Fruit fly (Drosophila melanogaster) ovary, adult (tissue): ENCODE measurements around the gene CG14635.

Source experiments
- CG17801 ChIP-seq: fragments of 200-800 bp; optimal IDR thresholded peaks from 2 replicates; lab custom pipeline; 2019; ENCODE audit warnings: missing biosample characterization, mild to moderate bottlenecking, missing genetic modification characterization, moderate library complexity; ENCODE audit not compliant: partially characterized antibody

CG14635 gene

DNA sequence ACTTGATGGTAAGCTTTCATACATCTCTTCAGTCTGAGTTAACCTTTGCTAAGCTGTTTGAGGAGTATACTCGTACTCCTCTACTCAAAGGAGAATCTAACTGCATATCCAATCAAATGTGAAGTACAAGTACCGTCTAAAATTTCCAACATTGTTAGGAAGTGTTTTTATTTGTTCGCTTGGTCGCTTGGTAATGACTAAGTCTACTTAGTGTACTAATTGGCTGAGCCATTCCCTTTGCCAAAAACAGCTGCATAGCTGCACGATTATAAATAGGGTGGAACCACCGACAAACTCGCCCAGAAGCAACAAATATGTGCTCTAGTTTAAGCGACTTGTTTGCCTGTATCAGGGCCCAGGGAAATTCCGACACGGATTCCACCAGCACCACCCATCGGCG lies at the start of gene CG14635:
TSS of gene CG14635 (plus strand) at position 301 of the 400 bp plus-strand sequence.
- TF ChIP-seq CG17801 (GFP tag; lab: Kevin White, UChicago), result no peak

DNA sequence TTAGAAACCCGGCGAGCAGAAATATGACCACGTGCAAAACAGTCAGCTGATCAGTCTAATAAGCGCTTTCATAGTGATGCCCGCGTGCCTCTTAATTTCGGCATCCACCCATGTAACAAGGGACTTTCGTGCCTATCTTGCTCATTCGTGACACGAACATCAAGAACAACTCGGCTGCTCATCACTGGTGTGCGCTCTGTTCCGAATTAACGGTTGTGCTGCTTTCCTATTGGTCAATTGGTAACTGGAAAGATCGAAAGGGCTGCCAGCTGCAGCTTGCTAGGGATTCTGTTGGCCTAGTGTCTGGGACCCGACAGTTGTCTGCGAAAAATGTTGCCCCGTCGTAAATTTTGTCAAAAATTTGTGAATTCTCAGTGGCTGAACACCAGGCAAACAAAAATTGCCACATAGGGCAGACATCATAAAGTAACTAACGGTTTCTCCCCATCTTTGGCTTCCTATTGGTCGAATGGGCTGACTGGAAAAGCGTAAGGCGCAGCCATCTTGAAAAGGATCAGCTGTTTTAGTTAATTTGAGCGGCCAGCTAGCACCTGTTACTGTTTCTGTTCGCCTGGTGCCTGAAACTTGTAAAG lies 48.1 kb upstream of the CG14635 start:
- peak; percentile 72 for TF ChIP-seq CG17801 (GFP tag; lab: Kevin White, UChicago)

DNA sequence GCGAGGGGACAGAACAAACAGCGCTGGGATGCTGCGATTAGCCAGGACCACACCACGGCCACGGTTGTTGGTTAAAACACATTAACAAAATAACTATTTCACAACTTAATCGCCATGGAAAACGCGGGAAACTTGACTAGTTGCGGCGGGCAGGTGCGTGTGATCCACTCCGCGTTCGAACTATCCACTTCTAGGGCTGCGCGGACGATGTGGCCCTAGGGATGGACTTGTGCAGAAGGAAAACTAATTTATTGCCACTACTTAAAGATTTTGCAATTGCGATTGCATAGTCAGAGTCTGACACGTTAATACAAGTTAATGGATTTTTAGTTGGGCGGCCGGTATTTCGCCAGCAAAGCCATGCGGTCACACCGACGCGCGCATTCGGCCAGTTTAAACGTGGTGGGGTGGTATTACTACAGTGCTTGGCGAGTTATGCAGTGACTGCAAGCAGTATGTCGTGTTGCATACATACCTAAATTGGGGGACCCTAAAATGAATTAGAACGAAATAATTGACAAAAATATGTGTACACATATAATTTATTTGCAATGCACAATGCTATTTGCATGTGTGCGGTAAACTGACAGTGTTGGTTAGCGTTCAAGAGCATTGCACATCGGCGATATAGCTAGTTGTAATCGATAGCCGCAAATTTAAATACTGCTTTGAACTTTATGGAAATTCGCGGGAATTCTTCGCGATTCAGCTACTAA lies 43.3 kb upstream of the CG14635 start, which contains the start of gene Rbf:
TSS of gene Rbf (minus strand) at position 323 of the 716 bp plus-strand sequence.
- TF ChIP-seq CG17801 (GFP tag; lab: Kevin White, UChicago), result no peak

DNA sequence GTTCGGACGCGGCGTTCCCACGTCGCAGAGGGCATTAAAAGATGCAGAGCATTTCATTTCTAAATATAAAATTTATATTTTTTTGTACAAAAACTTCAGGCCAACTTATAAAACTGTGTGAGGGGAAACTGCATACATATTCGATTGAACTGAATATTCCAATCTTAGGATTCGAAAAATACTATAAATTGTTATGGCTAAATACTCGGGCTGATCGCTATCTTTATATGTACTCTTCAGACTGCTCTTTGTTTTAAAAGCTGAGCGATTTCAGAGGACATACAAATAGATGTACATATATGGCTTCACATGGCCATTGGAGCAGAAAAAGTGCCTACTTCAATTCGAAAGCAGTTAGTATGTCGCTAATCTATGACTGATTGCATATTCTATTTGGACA lies 41.3 kb upstream of the CG14635 start, which contains the start of gene CG13359:
TSS of gene CG13359 (minus strand) at position 101 of the 400 bp plus-strand sequence.
- TF ChIP-seq CG17801 (GFP tag; lab: Kevin White, UChicago), result no peak

DNA sequence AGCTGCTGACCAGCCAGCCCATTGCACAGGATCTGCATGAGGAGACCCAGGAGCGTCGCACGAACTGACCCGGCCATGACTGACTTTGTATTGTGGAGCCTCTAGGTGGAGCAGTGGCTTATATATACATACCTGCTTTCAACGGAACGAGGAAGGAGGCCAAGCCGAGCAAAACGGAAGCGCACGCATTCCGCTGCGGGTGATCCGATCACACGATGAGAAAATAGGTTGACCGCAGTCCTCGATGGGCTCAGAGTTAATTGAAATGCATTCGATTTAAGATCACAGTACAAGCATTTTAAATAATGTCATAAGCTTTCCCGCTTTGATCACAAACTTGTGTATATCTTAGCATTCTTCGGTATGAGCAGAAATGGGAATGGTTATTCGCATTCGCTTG lies 39.8 kb upstream of the CG14635 start, which contains the start of gene CG13358:
TSS of gene CG13358 (minus strand) at position 101 of the 400 bp plus-strand sequence.
- TF ChIP-seq CG17801 (GFP tag; lab: Kevin White, UChicago), result no peak

DNA sequence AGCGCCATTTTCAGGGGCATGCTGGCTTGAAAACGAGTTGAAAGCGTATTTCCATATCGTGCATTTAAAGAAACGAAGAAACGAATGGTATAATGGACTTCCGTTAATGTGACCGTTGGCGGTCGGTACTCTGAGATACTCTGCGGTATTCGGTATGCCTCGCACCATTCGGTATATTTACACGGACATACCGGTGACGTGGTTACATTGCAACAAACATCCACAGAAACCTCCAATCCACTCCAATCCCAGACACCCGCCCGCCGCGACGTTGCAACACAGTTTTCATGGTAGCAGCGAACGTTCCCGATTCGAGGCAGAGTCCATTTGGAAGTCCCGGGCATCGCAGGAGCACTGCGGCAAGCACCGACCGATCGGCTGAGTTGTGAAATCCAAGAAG lies 38.7 kb upstream of the CG14635 start, which contains the start of gene Sec22:
TSS of gene Sec22 (plus strand) at position 170 of the 400 bp plus-strand sequence.
- TF ChIP-seq CG17801 (GFP tag; lab: Kevin White, UChicago), result peak; percentile 33

DNA sequence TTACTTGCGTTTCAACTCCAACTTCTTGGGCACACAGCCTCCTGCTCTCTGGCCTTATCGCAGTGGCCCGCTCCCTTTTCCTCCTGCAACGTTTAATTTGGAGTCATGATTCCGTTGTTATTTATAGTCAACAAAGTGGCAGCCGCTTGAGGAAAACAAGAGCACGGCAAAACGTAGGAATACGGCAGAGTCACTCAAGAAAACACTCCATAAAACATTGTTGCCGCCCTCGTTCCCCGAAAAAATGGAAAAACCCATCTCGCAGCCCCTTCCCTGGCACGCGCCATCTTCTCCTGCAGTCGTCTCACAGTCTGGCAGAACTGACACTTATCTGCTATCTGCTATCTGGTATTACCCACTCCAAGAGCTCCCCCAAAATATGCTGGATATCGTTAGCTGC lies 19.7 kb upstream of the CG14635 start:
- TF ChIP-seq CG17801 (GFP tag; lab: Kevin White, UChicago), result no peak

DNA sequence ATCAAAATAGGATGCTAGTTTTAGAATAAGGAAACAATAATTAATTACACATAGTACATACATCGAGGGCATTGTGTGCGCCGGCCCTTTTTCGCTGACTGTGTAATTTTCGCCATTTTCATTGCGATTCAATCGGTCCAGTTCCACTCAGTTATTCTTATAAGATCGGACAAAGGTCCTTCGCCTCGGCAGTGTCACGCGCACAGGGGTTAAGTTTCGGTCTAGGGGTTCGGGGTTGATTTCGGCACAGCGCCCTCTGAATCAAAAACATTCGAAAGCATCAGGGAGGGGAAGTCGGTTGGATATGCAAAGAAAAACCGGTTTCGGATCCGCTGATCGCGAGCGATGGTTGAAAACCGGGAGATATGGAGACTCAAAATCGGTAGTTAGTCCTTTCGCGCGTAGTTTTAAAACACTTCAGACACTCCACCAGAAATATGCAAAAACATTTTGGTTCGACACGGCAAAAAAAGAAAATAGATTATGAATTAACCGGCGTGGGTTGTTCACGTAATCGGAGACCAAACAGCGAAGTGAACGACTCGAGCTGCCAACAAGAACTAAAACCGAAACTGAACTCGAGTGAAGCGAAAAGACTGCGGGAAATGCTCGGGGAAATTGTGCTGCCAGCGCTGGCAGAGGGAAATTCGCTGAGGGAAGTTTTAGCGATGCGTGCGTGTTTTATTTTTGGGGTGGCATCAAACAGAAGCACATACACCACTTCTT lies 8.5 kb upstream of the CG14635 start:
- TF ChIP-seq CG17801 (GFP tag; lab: Kevin White, UChicago), result no peak

DNA sequence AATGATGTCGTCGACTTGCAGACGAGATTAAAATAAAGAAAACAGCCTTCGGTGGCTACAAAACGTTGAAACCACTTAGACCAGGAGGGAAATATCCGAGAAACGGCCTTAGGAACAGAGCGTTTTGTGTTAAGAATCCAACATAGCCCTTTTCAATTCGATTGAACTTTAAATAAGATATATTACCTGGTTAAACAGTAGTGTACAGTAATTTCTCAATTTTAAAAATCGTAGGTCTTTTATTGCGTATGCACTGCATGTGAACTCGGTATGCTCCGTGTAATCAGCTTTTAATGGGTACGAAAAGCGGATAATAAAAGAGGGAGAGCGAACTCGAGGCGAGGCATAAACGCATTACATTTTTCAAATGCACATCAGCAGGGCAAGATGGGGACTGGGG lies 6.6 kb upstream of the CG14635 start:
- no peak for TF ChIP-seq CG17801 (GFP tag; lab: Kevin White, UChicago)

DNA sequence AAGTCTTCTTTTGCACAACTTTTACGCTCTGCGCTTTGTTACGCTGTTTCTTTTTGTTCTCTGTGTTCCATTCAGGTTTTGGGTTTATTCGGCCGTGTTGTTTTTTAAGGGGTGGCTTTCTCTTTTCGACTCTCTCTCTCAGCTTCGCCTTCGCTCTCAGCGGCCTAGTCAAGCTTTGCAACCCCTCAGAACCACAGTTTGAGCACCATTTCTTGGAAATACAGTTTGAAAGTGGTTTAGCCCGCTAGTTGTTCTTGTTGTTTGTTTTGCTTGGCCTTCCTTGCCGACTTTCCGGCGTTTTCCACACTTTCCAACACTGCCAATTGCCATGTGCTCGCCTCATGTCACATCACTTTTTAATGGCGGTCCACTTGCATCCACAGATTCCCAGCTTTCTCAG lies 3.6 kb upstream of the CG14635 start:
- TF ChIP-seq CG17801 (GFP tag; lab: Kevin White, UChicago), result no peak

DNA sequence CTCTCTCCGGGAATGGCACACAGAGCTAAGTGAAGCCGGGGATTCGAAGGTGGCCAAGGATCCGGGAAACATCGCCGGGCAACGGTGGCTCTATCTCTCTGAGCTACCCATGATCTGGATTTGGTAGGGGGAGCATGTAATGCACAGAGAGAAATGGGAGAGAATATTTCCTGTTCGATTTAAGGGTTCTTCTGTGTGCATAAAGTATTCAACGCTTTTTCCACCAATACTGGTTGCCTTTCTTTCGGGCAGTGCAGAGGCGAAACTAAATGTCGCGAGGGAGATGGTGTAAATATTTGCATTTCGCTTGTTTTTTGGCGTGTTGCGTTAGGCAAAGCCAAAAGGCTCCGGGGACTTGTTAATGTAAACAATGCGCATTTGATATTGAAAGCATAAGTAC lies 2.7 kb upstream of the CG14635 start:
- TF ChIP-seq CG17801 (GFP tag; lab: Kevin White, UChicago), result no peak

DNA sequence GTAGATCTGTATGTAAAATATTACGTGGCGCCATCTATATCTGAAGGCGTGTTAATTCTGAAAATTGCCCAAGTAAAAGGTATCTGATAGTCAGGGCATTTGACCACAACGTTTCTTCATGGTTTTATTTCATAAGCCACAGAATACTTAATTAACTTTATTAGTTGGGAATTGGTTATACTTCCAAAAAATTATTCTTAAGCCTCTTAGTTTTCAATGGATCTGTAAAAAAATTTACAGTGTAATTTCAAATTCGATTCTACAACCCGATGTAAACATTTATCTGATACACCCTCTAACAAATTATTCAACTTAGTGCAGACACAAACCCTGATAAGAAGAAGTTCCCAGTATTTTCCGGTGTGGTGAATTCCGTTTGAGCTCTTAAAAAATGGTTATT lies 1.1 kb upstream of the CG14635 start:
- TF ChIP-seq CG17801 (GFP tag; lab: Kevin White, UChicago), result no peak

DNA sequence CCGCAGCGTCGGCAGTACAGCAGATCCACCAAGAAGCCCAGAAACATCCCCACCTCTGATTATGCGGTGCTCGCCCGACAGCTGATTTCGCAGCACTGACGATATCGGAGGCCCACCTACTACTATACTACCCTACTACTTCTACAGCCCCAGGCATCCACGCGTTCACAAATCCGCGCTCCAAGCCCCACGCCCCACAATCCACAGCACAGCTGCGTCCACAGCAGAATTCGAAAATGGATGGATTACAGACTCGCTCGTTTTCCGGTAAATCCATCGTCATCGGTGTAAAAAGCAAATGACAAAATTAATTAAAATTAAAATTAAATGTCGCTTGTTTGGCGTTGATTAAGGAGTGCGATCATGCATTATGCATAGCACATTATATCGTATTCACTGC lies 2.4 kb downstream of the CG14635 start, which contains the start of gene CG3713:
TSS of gene CG3713 (minus strand) at position 101 of the 400 bp plus-strand sequence.
- no peak for TF ChIP-seq CG17801 (GFP tag; lab: Kevin White, UChicago)

DNA sequence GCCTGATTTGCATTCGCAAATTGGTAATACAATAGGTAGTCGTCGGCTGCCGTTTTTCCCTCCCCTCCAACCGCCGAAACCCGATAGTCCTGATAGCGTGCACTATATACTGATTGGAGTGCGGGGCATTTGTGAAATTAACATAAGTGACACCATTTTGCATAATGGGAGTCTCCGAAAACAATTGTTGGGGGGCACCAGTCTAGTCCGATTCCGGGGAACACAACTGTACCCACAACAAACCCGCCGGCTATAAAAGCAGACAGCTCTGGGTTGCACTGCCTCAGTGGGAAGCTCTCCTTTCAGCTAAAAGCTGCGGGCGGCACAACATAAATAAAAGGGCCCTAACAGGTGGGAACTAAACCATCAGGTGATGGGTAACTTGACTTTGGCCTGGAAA lies 17.7 kb downstream of the CG14635 start, which contains the start of gene CG14634:
TSS of gene CG14634 (plus strand) at position 301 of the 400 bp plus-strand sequence.
- TF ChIP-seq CG17801 (GFP tag; lab: Kevin White, UChicago), result no peak

DNA sequence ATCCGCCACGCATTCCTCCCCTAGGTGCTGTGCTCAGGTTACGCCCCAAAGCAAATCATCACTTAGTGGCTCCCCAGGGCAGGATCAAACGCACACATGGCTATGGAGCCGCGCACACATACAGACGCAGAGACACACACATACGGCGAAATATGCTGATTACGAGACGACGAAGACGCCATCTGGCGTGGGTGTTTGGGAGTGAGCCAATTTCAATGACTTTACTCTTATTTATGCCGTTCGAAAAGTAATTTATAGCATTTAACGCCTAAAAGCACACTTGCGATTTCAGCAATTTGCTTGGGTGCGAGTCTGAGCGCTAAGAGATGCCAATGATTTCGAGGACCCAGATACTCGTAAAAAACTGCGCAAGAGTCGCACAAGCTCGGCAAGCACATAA lies 23.8 kb downstream of the CG14635 start:
- no peak for TF ChIP-seq CG17801 (GFP tag; lab: Kevin White, UChicago)
